Fruit fly (Drosophila melanogaster) whole organism, embryonic: ENCODE data around the gene CG5500.

Experiments
- Abd-B ChIP-seq: fragments of 200-800 bp; sonication (Bioruptor generic); optimal IDR thresholded peaks from 2 replicates; lab custom pipeline; 2018; ENCODE audit warnings: missing biosample characterization, mild to moderate bottlenecking, missing genetic modification characterization, moderate library complexity
- Antp ChIP-seq: fragments of 200-800 bp; sonication (Bioruptor generic); optimal IDR thresholded peaks from 3 replicates; lab custom pipeline; 2016; ENCODE audit warnings: missing biosample characterization, missing genetic modification characterization
- Blimp-1 ChIP-seq: fragments of 200-800 bp; sonication (Bioruptor generic); optimal IDR thresholded peaks from 3 replicates; lab custom pipeline; 2018; ENCODE audit warnings: missing biosample characterization, missing genetic modification characterization, mild to moderate bottlenecking, moderate library complexity, missing genetic modification reagents
- CG12104 ChIP-seq: fragments of 200-800 bp; sonication (Bioruptor generic); optimal IDR thresholded peaks from 3 replicates; lab custom pipeline; 2016; ENCODE audit warnings: missing biosample characterization, missing genetic modification characterization
- CG1233 ChIP-seq: fragments of 200-800 bp; sonication (Bioruptor generic); optimal IDR thresholded peaks from 4 replicates; lab custom pipeline; 2018; ENCODE audit warnings: missing biosample characterization, mild to moderate bottlenecking, missing genetic modification characterization
- CG12942 ChIP-seq: fragments of 200-800 bp; sonication (Bioruptor generic); optimal IDR thresholded peaks from 3 replicates; lab custom pipeline; 2016; ENCODE audit warnings: missing biosample characterization, missing genetic modification characterization
- CG15514 ChIP-seq: fragments of 200-800 bp; sonication (Bioruptor generic); optimal IDR thresholded peaks from 3 replicates; lab custom pipeline; 2017; ENCODE audit warnings: missing biosample characterization, missing genetic modification characterization, mild to moderate bottlenecking, moderate library complexity, missing genetic modification reagents
- CG17568 ChIP-seq: fragments of 200-800 bp; sonication (Bioruptor generic); optimal IDR thresholded peaks from 2 replicates; lab custom pipeline; 2018; ENCODE audit warnings: missing biosample characterization, mild to moderate bottlenecking, missing genetic modification characterization, moderate library complexity
- CG30403 ChIP-seq: fragments of 200-800 bp; sonication (Bioruptor generic); optimal IDR thresholded peaks from 3 replicates; lab custom pipeline; 2016; ENCODE audit warnings: missing biosample characterization, missing genetic modification characterization
- CG33557 ChIP-seq: fragments of 200-800 bp; sonication (Bioruptor generic); optimal IDR thresholded peaks from 2 replicates; lab custom pipeline; 2019; ENCODE audit warnings: missing biosample characterization, mild to moderate bottlenecking, missing genetic modification characterization, moderate library complexity
- CG3995 ChIP-seq: fragments of 200-800 bp; sonication (Bioruptor generic); optimal IDR thresholded peaks from 3 replicates; lab custom pipeline; 2016; ENCODE audit warnings: missing biosample characterization, missing genetic modification characterization
- CG6854 ChIP-seq: fragments of 200-800 bp; sonication (Bioruptor generic); optimal IDR thresholded peaks from 3 replicates; lab custom pipeline; 2017; ENCODE audit warnings: missing biosample characterization, mild to moderate bottlenecking, missing genetic modification characterization
- CG7839 ChIP-seq: fragments of 200-800 bp; sonication (Bioruptor generic); optimal IDR thresholded peaks from 3 replicates; lab custom pipeline; 2018; ENCODE audit warnings: missing biosample characterization, mild to moderate bottlenecking, missing genetic modification characterization, moderate library complexity
- CG9932 ChIP-seq: fragments of 200-800 bp; sonication (Bioruptor generic); IDR thresholded peaks from 2 replicates; pipeline ENCODE4 v1.3.6; 2022; ENCODE audit warnings: missing biosample characterization, missing genetic modification characterization
- CHES-1-like ChIP-seq: fragments of 200-800 bp; sonication (Bioruptor generic); optimal IDR thresholded peaks from 2 replicates; lab custom pipeline; 2016; ENCODE audit warnings: missing biosample characterization, missing genetic modification characterization
- Doc3 ChIP-seq: fragments of 200-800 bp; sonication (Bioruptor generic); IDR thresholded peaks from 3 replicates; pipeline ENCODE4 v1.3.6; 2022; ENCODE audit warnings: missing biosample characterization, missing genetic modification characterization; ENCODE audit not compliant: partially characterized antibody
- Ets97D ChIP-seq: fragments of 200-800 bp; sonication (Bioruptor generic); optimal IDR thresholded peaks from 3 replicates; lab custom pipeline; 2016; ENCODE audit warnings: missing biosample characterization, missing genetic modification characterization
- Fer2 ChIP-seq: fragments of 200-800 bp; sonication (Bioruptor generic); optimal IDR thresholded peaks from 2 replicates; lab custom pipeline; 2018; ENCODE audit warnings: missing biosample characterization, mild to moderate bottlenecking, missing genetic modification characterization, moderate library complexity
- HmgZ ChIP-seq: fragments of 200-800 bp; sonication (Bioruptor generic); optimal IDR thresholded peaks from 2 replicates; lab custom pipeline; 2018; ENCODE audit warnings: missing biosample characterization, mild to moderate bottlenecking, missing genetic modification characterization
- Hr51 ChIP-seq, 2 experiments: fragments of 200-800 bp; sonication (Bioruptor generic); optimal IDR thresholded peaks; 2 replicates in 1 of 2; 3 replicates in 1 of 2; lab custom pipeline; 2016 to 2018; ENCODE audit warnings: missing biosample characterization in 2 of 2, missing genetic modification characterization in 2 of 2, mild to moderate bottlenecking in 1 of 2, moderate library complexity in 1 of 2
- Med ChIP-seq: fragments of 200-800 bp; sonication (Bioruptor generic); peaks from one replicate; lab custom pipeline; 2016; ENCODE audit warnings: missing biosample characterization, missing genetic modification characterization, mild to moderate bottlenecking, inconsistent platforms, moderate library complexity
- Meics ChIP-seq: fragments of 200-800 bp; sonication (Bioruptor generic); optimal IDR thresholded peaks from 2 replicates; lab custom pipeline; 2017; ENCODE audit warnings: missing biosample characterization, mild to moderate bottlenecking, missing genetic modification characterization
- NK7.1 ChIP-seq: fragments of 200-800 bp; sonication (Bioruptor generic); optimal IDR thresholded peaks from 3 replicates; lab custom pipeline; 2016; ENCODE audit warnings: missing biosample characterization, missing genetic modification characterization
- Nf-YA ChIP-seq: fragments of 200-800 bp; sonication (Bioruptor generic); IDR thresholded peaks from 2 replicates; pipeline ENCODE4 v1.3.6; 2022; ENCODE audit warnings: missing biosample characterization, missing genetic modification characterization
- Poxn ChIP-seq: fragments of 200-800 bp; sonication (Bioruptor generic); IDR thresholded peaks from 2 replicates; pipeline ENCODE4 v1.3.6; 2022; ENCODE audit warnings: missing biosample characterization, missing genetic modification characterization
- Trl ChIP-seq, 3 experiments: fragments of >200 bp in 2 of 3; fragments of 200-800 bp in 1 of 3; sonication (Bioruptor generic) in 1 of 3; optimal IDR thresholded peaks; 2 replicates in 1 of 3; 3 replicates in 2 of 3; lab custom pipeline; 2016 to 2017; ENCODE audit warnings: missing biosample characterization in 1 of 3, missing genetic modification characterization in 1 of 3
- az2 ChIP-seq: fragments of 200-800 bp; sonication (Bioruptor generic); optimal IDR thresholded peaks from 3 replicates; lab custom pipeline; 2016; ENCODE audit warnings: missing biosample characterization, missing genetic modification characterization
- corto ChIP-seq: fragments of 200-800 bp; sonication (Bioruptor generic); optimal IDR thresholded peaks from 2 replicates; lab custom pipeline; 2016; ENCODE audit warnings: missing biosample characterization, mild to moderate bottlenecking, missing genetic modification characterization, moderate library complexity
- crol ChIP-seq: fragments of 200-800 bp; sonication (Bioruptor generic); IDR thresholded peaks from 2 replicates; pipeline ENCODE4 v1.3.6; 2022; ENCODE audit warnings: missing biosample characterization, missing genetic modification characterization
- gce ChIP-seq: fragments of 200-800 bp; sonication (Bioruptor generic); IDR thresholded peaks from 3 replicates; pipeline ENCODE4 v1.3.6; 2022; ENCODE audit warnings: missing biosample characterization, missing genetic modification characterization
- gfzf ChIP-seq: fragments of 200-800 bp; sonication (Bioruptor generic); optimal IDR thresholded peaks from 2 replicates; lab custom pipeline; 2016; ENCODE audit warnings: missing biosample characterization, mild to moderate bottlenecking, missing genetic modification characterization, moderate library complexity
- insv ChIP-seq, 2 experiments: fragments of 200-800 bp; sonication (Bioruptor generic); optimal IDR thresholded peaks; 3 replicates each; lab custom pipeline; 2016 to 2018; ENCODE audit warnings: missing biosample characterization in 2 of 2, missing genetic modification characterization in 2 of 2
- kay ChIP-seq: fragments of 200-800 bp; sonication (Bioruptor generic); optimal IDR thresholded peaks from 2 replicates; lab custom pipeline; 2016; ENCODE audit warnings: missing biosample characterization, missing genetic modification characterization
- ken ChIP-seq: fragments of 200-800 bp; sonication (Bioruptor generic); IDR thresholded peaks from 3 replicates; pipeline ENCODE4 v1.3.6; 2022; ENCODE audit warnings: missing biosample characterization, missing genetic modification characterization
- kni ChIP-seq: fragments of 200-800 bp; sonication (Bioruptor generic); optimal IDR thresholded peaks from 3 replicates; lab custom pipeline; 2017; ENCODE audit warnings: mild to moderate bottlenecking, missing biosample characterization, missing genetic modification reagents, missing genetic modification characterization
- lab ChIP-seq: fragments of 200-800 bp; sonication (Bioruptor generic); optimal IDR thresholded peaks from 3 replicates; lab custom pipeline; 2017; ENCODE audit warnings: missing biosample characterization, missing genetic modification characterization, mild to moderate bottlenecking, moderate library complexity, missing genetic modification reagents
- lov ChIP-seq, 2 experiments: fragments of 200-800 bp in 1 of 2; fragments of >200 bp in 1 of 2; sonication (Bioruptor generic) in 1 of 2; IDR thresholded peaks in 1 of 2; optimal IDR thresholded peaks in 1 of 2; 2 replicates in 1 of 2; 3 replicates in 1 of 2; pipeline versions ENCODE4 v1.3.6 to Lab custom; 2017 to 2022; ENCODE audit warnings: missing biosample characterization in 1 of 2, missing genetic modification characterization in 1 of 2
- mam ChIP-seq: fragments of 200-800 bp; sonication (Bioruptor generic); optimal IDR thresholded peaks from 3 replicates; lab custom pipeline; 2016; ENCODE audit warnings: missing biosample characterization, missing genetic modification characterization
- nmo ChIP-seq: fragments of 200-800 bp; sonication (Bioruptor generic); optimal IDR thresholded peaks from 2 replicates; lab custom pipeline; 2018; ENCODE audit warnings: missing biosample characterization, mild to moderate bottlenecking, missing genetic modification characterization, moderate library complexity
- oc ChIP-seq: fragments of 200-800 bp; sonication (Bioruptor generic); optimal IDR thresholded peaks from 2 replicates; lab custom pipeline; 2018; ENCODE audit warnings: missing biosample characterization, mild to moderate bottlenecking, missing genetic modification characterization, moderate library complexity
- onecut ChIP-seq: fragments of 200-800 bp; sonication (Bioruptor generic); IDR thresholded peaks from 2 replicates; pipeline ENCODE4 v1.3.6; 2022; ENCODE audit warnings: missing biosample characterization, missing genetic modification characterization
- p53 ChIP-seq: fragments of 200-800 bp; sonication (Bioruptor generic); optimal IDR thresholded peaks from 2 replicates; lab custom pipeline; 2016; ENCODE audit warnings: missing biosample characterization, missing genetic modification characterization
- salm ChIP-seq: fragments of 200-800 bp; sonication (Bioruptor generic); optimal IDR thresholded peaks from 2 replicates; lab custom pipeline; 2018; ENCODE audit warnings: missing biosample characterization, mild to moderate bottlenecking, missing genetic modification characterization
- sens ChIP-seq: fragments of 200-800 bp; sonication (Bioruptor generic); peaks from one replicate; lab custom pipeline; 2016; ENCODE audit warnings: missing biosample characterization, missing genetic modification characterization
- sima ChIP-seq: fragments of 200-800 bp; sonication (Bioruptor generic); optimal IDR thresholded peaks from 2 replicates; lab custom pipeline; 2016; ENCODE audit warnings: missing biosample characterization, missing genetic modification characterization
- so ChIP-seq: fragments of 200-800 bp; sonication (Bioruptor generic); IDR thresholded peaks from 3 replicates; pipeline ENCODE4 v1.3.6; 2022; ENCODE audit warnings: missing biosample characterization, missing genetic modification characterization
- sr ChIP-seq: fragments of 200-800 bp; sonication (Bioruptor generic); IDR thresholded peaks from 3 replicates; pipeline ENCODE4 v1.3.6; 2022; ENCODE audit warnings: missing biosample characterization, missing genetic modification characterization
- tap ChIP-seq: fragments of 200-800 bp; optimal IDR thresholded peaks from 3 replicates; lab custom pipeline; 2019; ENCODE audit warnings: missing biosample characterization, mild to moderate bottlenecking, missing genetic modification characterization, moderate library complexity
- usp ChIP-seq: fragments of >200 bp; optimal IDR thresholded peaks from 2 replicates; lab custom pipeline; 2017; ENCODE audit warnings: missing biosample characterization, missing genetic modification characterization
- z ChIP-seq: fragments of 200-800 bp; sonication (Bioruptor generic); IDR thresholded peaks from 3 replicates; pipeline ENCODE4 v1.3.6; 2022; ENCODE audit warnings: missing biosample characterization, missing genetic modification characterization

CG5500 gene

DNA sequence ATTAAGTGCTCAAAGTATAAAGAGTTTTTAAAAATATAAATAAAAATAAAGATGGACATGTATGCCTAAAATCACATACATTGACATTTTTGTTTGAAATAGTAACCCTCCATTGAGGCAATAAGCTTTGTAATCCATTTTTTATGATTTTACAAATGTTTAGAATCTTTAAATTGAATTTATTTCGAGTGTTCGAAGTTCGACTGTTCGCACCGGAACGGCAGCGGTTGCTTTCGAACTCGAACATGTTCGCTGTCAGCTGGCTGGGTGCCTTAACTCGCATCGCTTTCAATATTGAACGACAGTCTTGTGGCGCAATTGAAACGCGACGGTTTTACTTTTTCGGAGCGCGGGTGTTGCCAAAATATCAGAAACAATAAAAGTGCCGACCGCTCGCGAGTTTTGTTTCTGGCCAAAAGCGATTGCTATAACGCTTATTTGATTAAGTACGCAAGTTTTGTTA is 39.1 kb downstream of the CG5500 start, which contains the start of gene CG46339 (continued):
- TF ChIP-seq lov (optimal IDR thresholded peaks at IDR 0.05; lab: Kevin White, UChicago), result no peak
- 0 out of 3 replicates have a peak, but pooled peaks have one; percentile 47 for TF ChIP-seq lov (GFP tag; IDR thresholded peaks at IDR 0.05; lab: Robert Waterston, UW)
- TF ChIP-seq CG3995 (GFP tag; lab: Kevin White, UChicago), result no peak
- TF ChIP-seq Poxn, result no peak
- TF ChIP-seq Nf-YA (GFP tag; lab: Robert Waterston, UW), result no peak
- peak in 1 of 2 experiments; percentile 10 for TF ChIP-seq insv (GFP tag; optimal IDR thresholded peaks at IDR 0.05; lab: Kevin White, UChicago)
- no peak for TF ChIP-seq oc
- TF ChIP-seq corto (GFP tag; lab: Kevin White, UChicago), result no peak
- no peak for TF ChIP-seq mam
- TF ChIP-seq CHES-1-like (GFP tag; lab: Kevin White, UChicago), result peak; percentile 60
- TF ChIP-seq CG12942 (GFP tag; lab: Kevin White, UChicago), result no peak
- TF ChIP-seq Hr51 (GFP tag; optimal IDR thresholded peaks at IDR 0.05; lab: Kevin White, UChicago), result peak in 1 of 2 experiments; percentile 25
- no peak for TF ChIP-seq kni (GFP tag; lab: Kevin White, UChicago)
- TF ChIP-seq Meics (GFP tag; lab: Kevin White, UChicago), result peak; percentile 77
- peak; percentile 68 for TF ChIP-seq CG17568 (GFP tag; lab: Kevin White, UChicago)
- TF ChIP-seq sens, result peak; percentile 45
- no peak for TF ChIP-seq salm
- no peak for TF ChIP-seq Abd-B
- peak; percentile 59; the same call in 1 of the 3 replicates for TF ChIP-seq so (GFP tag; lab: Robert Waterston, UW)
- TF ChIP-seq usp (GFP tag; lab: Kevin White, UChicago), result no peak
- no peak for TF ChIP-seq sima (GFP tag; lab: Kevin White, UChicago)
- peak; percentile 23 for TF ChIP-seq Ets97D
- peak; percentile 49 for TF ChIP-seq tap (tag; lab: Kevin White, UChicago)
- no peak for TF ChIP-seq NK7.1 (GFP tag; lab: Kevin White, UChicago)
- no peak for TF ChIP-seq az2 (GFP tag; lab: Kevin White, UChicago)
- TF ChIP-seq p53, result no peak
- TF ChIP-seq Antp, result no peak
- no peak for TF ChIP-seq sr (GFP tag; lab: Robert Waterston, UW)
- TF ChIP-seq lab (GFP tag; lab: Kevin White, UChicago), result peak; percentile 92
- peak; percentile 18 for TF ChIP-seq CG7839
- 0 out of 3 replicates have a peak, but pooled peaks have one; percentile 48 for TF ChIP-seq gce (GFP tag; lab: Robert Waterston, UW)
- TF ChIP-seq CG12104 (GFP tag; lab: Kevin White, UChicago), result no peak
- TF ChIP-seq CG30403 (GFP tag; lab: Kevin White, UChicago), result peak; percentile 41
- TF ChIP-seq HmgZ (tag; lab: Kevin White, UChicago), result peak; percentile 85
- no peak for TF ChIP-seq crol (GFP tag; lab: Robert Waterston, UW)
- no peak for TF ChIP-seq Fer2
- no peak for TF ChIP-seq nmo
- peak; percentile 87 for TF ChIP-seq CG6854 (GFP tag; lab: Kevin White, UChicago)
- TF ChIP-seq ken (GFP tag; lab: Robert Waterston, UW), result no peak
- TF ChIP-seq z (GFP tag; lab: Robert Waterston, UW), result no peak
- peak; percentile 26 for TF ChIP-seq CG1233 (GFP tag; lab: Kevin White, UChicago)
- no peak for TF ChIP-seq kay (GFP tag; lab: Kevin White, UChicago)
- peak; percentile 61 for TF ChIP-seq onecut (GFP tag; lab: Robert Waterston, UW)
- TF ChIP-seq Doc3, result no peak
- TF ChIP-seq Trl (optimal IDR thresholded peaks at IDR 0.05; lab: Kevin White, UChicago), result no peak
- peak; percentile 36 for TF ChIP-seq Trl (GFP tag; optimal IDR thresholded peaks at IDR 0.05; lab: Kevin White, UChicago)
- TF ChIP-seq Med (GFP tag; lab: Kevin White, UChicago), result peak; percentile 95
- no peak for TF ChIP-seq CG33557 (GFP tag; lab: Kevin White, UChicago)
- TF ChIP-seq gfzf (GFP tag; lab: Kevin White, UChicago), result no peak
- TF ChIP-seq Blimp-1 (GFP tag; lab: Kevin White, UChicago), result peak; percentile 61
- peak; percentile 79 for TF ChIP-seq CG15514 (GFP tag; lab: Kevin White, UChicago)
- peak; percentile 55; the same call in 1 of the 2 replicates for TF ChIP-seq CG9932 (GFP tag; lab: Robert Waterston, UW)
